Fruit fly (Drosophila melanogaster): ENCODE measurements around the gene CG13813.

CG13813 gene

dm6 chr3L:20187885-20188570, 43.4 kb upstream of the CG13813 start, which contains the start of gene Ssk (continued):
- TF ChIP-seq ken (GFP tag; IDR thresholded peaks at IDR 0.05) (0 out of 3 replicates have a peak, but pooled peaks have one; percentile 22), CG17568 (GFP tag; optimal IDR thresholded peaks at IDR 0.05) (no peak), CG11093 (GFP tag; IDR thresholded peaks at IDR 0.05) (no peak), CG5953 (GFP tag; IDR thresholded peaks at IDR 0.05) (no peak), fru (optimal IDR thresholded peaks at IDR 0.05) (no peak), chn (GFP tag; optimal IDR thresholded peaks at IDR 0.05) (no peak), CG9817 (tag; optimal IDR thresholded peaks at IDR 0.05) (no peak), wek (GFP tag; optimal IDR thresholded peaks at IDR 0.05) (peak; percentile 21), exex (tag; optimal IDR thresholded peaks at IDR 0.05) (peak; percentile 90), Hand (GFP tag; optimal IDR thresholded peaks at IDR 0.05) (peak; percentile 6), Hmr (GFP tag; optimal IDR thresholded peaks at IDR 0.05) (peak; percentile 54), CG8765 (GFP tag; IDR thresholded peaks at IDR 0.05) (peak; percentile 35; the same call in 1 of the 2 replicates), CG13894 (tag; optimal IDR thresholded peaks at IDR 0.05) (no peak), kni (GFP tag; optimal IDR thresholded peaks at IDR 0.05) (no peak), grn (GFP tag; optimal IDR thresholded peaks at IDR 0.05) (peak; percentile 98), Dbx (GFP tag; IDR thresholded peaks at IDR 0.05) (no peak; the same call in 2 of the 3 replicates), sug (tag; optimal IDR thresholded peaks at IDR 0.05) (peak; percentile 81), Deaf1 (tag; optimal IDR thresholded peaks at IDR 0.05) (peak; percentile 60), scrt (GFP tag; optimal IDR thresholded peaks at IDR 0.05) (peak; percentile 27), Ets65A (GFP tag) (peak; percentile 16), CG14014 (GFP tag; IDR thresholded peaks at IDR 0.05) (0 out of 2 replicates have a peak, but pooled peaks have one; percentile 39), CG14710 (tag; optimal IDR thresholded peaks at IDR 0.05) (no peak), Optix (GFP tag; IDR thresholded peaks at IDR 0.05) (no peak), salm (tag; optimal IDR thresholded peaks at IDR 0.05) (peak; percentile 20), CG11456 (GFP tag; IDR thresholded peaks at IDR 0.05) (no peak), CG10543 (GFP tag; optimal IDR thresholded peaks at IDR 0.05) (peak; percentile 90), mirr (GFP tag; optimal IDR thresholded peaks at IDR 0.05) (peak; percentile 82), GATAe (GFP tag; conservative IDR thresholded peaks at IDR 0.05) (peak; percentile 99), CG7928 (GFP tag; optimal IDR thresholded peaks at IDR 0.05) (no peak), gro (GFP tag; optimal IDR thresholded peaks at IDR 0.05) (peak; percentile 43), CG6854 (GFP tag; optimal IDR thresholded peaks at IDR 0.05) (peak; percentile 45), CrebB (tag; optimal IDR thresholded peaks at IDR 0.05) (peak; percentile 47), odd (GFP tag; optimal IDR thresholded peaks at IDR 0.05) (no peak), CG10267 (tag; optimal IDR thresholded peaks at IDR 0.05) (no peak), Pdp1 (GFP tag; optimal IDR thresholded peaks at IDR 0.05) (peak in 1 of 2 experiments; percentile 90), ci (GFP tag; IDR thresholded peaks at IDR 0.05) (peak; percentile 45), CG15696 (tag; optimal IDR thresholded peaks at IDR 0.05) (no peak), hkb (optimal IDR thresholded peaks at IDR 0.05) (no peak), hkb (GFP tag; IDR thresholded peaks at IDR 0.05) (0 out of 2 replicates have a peak, but pooled peaks have one; percentile 27), cg (GFP tag; optimal IDR thresholded peaks at IDR 0.05) (no peak), Camta (GFP tag; optimal IDR thresholded peaks at IDR 0.05) (no peak), stwl (tag; optimal IDR thresholded peaks at IDR 0.05) (no peak), BtbVII (GFP tag; optimal IDR thresholded peaks at IDR 0.05) (peak; percentile 49), CG10959 (GFP tag; IDR thresholded peaks at IDR 0.05) (no peak), gsb (GFP tag; IDR thresholded peaks at IDR 0.05) (peak; percentile 30; the same call in 1 of the 2 replicates), Nf-YC (tag; optimal IDR thresholded peaks at IDR 0.05) (peak; percentile 45), CG17385 (GFP tag; optimal IDR thresholded peaks at IDR 0.05) (peak; percentile 22), CG2199 (GFP tag; IDR thresholded peaks at IDR 0.05) (0 out of 3 replicates have a peak, but pooled peaks have one; percentile 44), Hey (tag; optimal IDR thresholded peaks at IDR 0.05) (no peak), CG18599 (GFP tag; optimal IDR thresholded peaks at IDR 0.05) (peak; percentile 34)
